Worm (Caenorhabditis elegans) whole organism, mixed stage, embryonic: ENCODE data around the gene acs-9.

Experiments used
- M03D4.4 ChIP-seq: sonication (generic microtip); optimal IDR thresholded peaks from 2 replicates; lab custom pipeline; 2017; ENCODE audit warnings: mild to moderate bottlenecking, missing genetic modification characterization, missing compliant biosample characterization
- bed-3 ChIP-seq: fragments of 200-800 bp; sonication (Bioruptor generic); optimal IDR thresholded peaks from 3 replicates; lab custom pipeline; 2018; ENCODE audit warnings: mild to moderate bottlenecking, missing genetic modification characterization, moderate library complexity, missing compliant biosample characterization
- blmp-1 ChIP-seq: fragments of 150-350 bp; optimal IDR thresholded peaks from 2 replicates; lab custom pipeline; 2014; ENCODE audit warnings: missing biosample characterization, missing genetic modification characterization
- ceh-39 ChIP-seq: fragments of 150-350 bp; optimal IDR thresholded peaks from 2 replicates; lab custom pipeline; 2014; ENCODE audit warnings: missing biosample characterization, missing genetic modification characterization
- ceh-43 ChIP-seq: fragments of 200-800 bp; sonication (Bioruptor generic); optimal IDR thresholded peaks from 2 replicates; lab custom pipeline; 2018; ENCODE audit warnings: mild to moderate bottlenecking, missing genetic modification characterization, moderate library complexity, missing compliant biosample characterization
- ceh-83 ChIP-seq: fragments of 200-800 bp; sonication (Bioruptor generic); optimal IDR thresholded peaks from 2 replicates; lab custom pipeline; 2018; ENCODE audit warnings: mild to moderate bottlenecking, missing genetic modification characterization, missing compliant biosample characterization
- ces-1 ChIP-seq: fragments of 150-350 bp; optimal IDR thresholded peaks from 2 replicates; lab custom pipeline; 2014; ENCODE audit warnings: missing biosample characterization, missing genetic modification reagents, missing genetic modification characterization
- cnd-1 ChIP-seq: fragments of 200-800 bp; sonication (Bioruptor generic); optimal IDR thresholded peaks from 2 replicates; lab custom pipeline; 2018; ENCODE audit warnings: mild to moderate bottlenecking, missing genetic modification characterization, missing compliant biosample characterization
- drap-1 ChIP-seq: fragments of 200-800 bp; sonication (Bioruptor generic); optimal IDR thresholded peaks from 3 replicates; lab custom pipeline; 2018; ENCODE audit warnings: mild to moderate bottlenecking, missing genetic modification characterization, missing compliant biosample characterization
- elt-1 ChIP-seq: sonication (generic microtip); optimal IDR thresholded peaks from 2 replicates; lab custom pipeline; 2017; ENCODE audit warnings: missing genetic modification characterization, mild to moderate bottlenecking, missing compliant biosample characterization, antibody characterized with exemption, moderate library complexity, borderline replicate concordance; ENCODE audit not compliant: insufficient read depth
- elt-3 ChIP-seq: fragments of 150-350 bp; optimal IDR thresholded peaks from 2 replicates; lab custom pipeline; 2014; ENCODE audit warnings: missing biosample characterization, missing genetic modification characterization
- flh-1 ChIP-seq: fragments of 200-800 bp; sonication (Bioruptor generic); optimal IDR thresholded peaks from 2 replicates; lab custom pipeline; 2018; ENCODE audit warnings: mild to moderate bottlenecking, missing genetic modification characterization, moderate library complexity, missing compliant biosample characterization
- ham-2 ChIP-seq: fragments of 200-800 bp; sonication (Bioruptor generic); optimal IDR thresholded peaks from 2 replicates; lab custom pipeline; 2018; ENCODE audit warnings: mild to moderate bottlenecking, missing genetic modification characterization, missing compliant biosample characterization
- hlh-1 ChIP-seq: fragments of 150-350 bp; optimal IDR thresholded peaks from 2 replicates; lab custom pipeline; 2014; ENCODE audit warnings: missing biosample characterization, missing genetic modification reagents, missing genetic modification characterization
- lin-13 ChIP-seq: fragments of 150-350 bp; optimal IDR thresholded peaks from 2 replicates; lab custom pipeline; 2014; ENCODE audit warnings: missing biosample characterization, missing genetic modification characterization
- lin-32 ChIP-seq: fragments of 200-800 bp; sonication (Bioruptor generic); optimal IDR thresholded peaks from 2 replicates; lab custom pipeline; 2018; ENCODE audit warnings: mild to moderate bottlenecking, missing genetic modification characterization, missing compliant biosample characterization
- lsy-2 ChIP-seq: fragments of 150-350 bp; optimal IDR thresholded peaks from 2 replicates; lab custom pipeline; 2014; ENCODE audit warnings: missing biosample characterization, missing genetic modification characterization
- mab-5 ChIP-seq: fragments of 150-350 bp; optimal IDR thresholded peaks from 2 replicates; lab custom pipeline; 2014; ENCODE audit warnings: missing biosample characterization, missing genetic modification characterization
- mep-1 ChIP-seq: fragments of 150-350 bp; optimal IDR thresholded peaks from 2 replicates; lab custom pipeline; 2017; ENCODE audit warnings: missing biosample characterization, missing genetic modification reagents, missing genetic modification characterization, inconsistent platforms
- mls-2 ChIP-seq: sonication (generic microtip); optimal IDR thresholded peaks from 2 replicates; lab custom pipeline; 2016; ENCODE audit warnings: mild to moderate bottlenecking, missing genetic modification characterization, moderate library complexity, missing compliant biosample characterization
- nhr-12 ChIP-seq: fragments of 150-350 bp; optimal IDR thresholded peaks from 2 replicates; lab custom pipeline; 2014; ENCODE audit warnings: missing biosample characterization, missing genetic modification characterization
- nhr-2 ChIP-seq: fragments of 150-350 bp; optimal IDR thresholded peaks from 2 replicates; lab custom pipeline; 2014; ENCODE audit warnings: missing biosample characterization, missing genetic modification characterization
- nhr-237 ChIP-seq: fragments of 150-350 bp; optimal IDR thresholded peaks from 2 replicates; lab custom pipeline; 2014; ENCODE audit warnings: missing biosample characterization, missing genetic modification characterization
- nhr-28 ChIP-seq: fragments of 150-350 bp; optimal IDR thresholded peaks from 2 replicates; lab custom pipeline; 2014; ENCODE audit warnings: missing biosample characterization, missing genetic modification characterization
- nhr-76 ChIP-seq: sonication (generic microtip); optimal IDR thresholded peaks from 2 replicates; lab custom pipeline; 2017; ENCODE audit warnings: missing biosample characterization, missing genetic modification characterization
- pha-4 ChIP-seq: fragments of 150-350 bp; optimal IDR thresholded peaks from 2 replicates; lab custom pipeline; 2018; ENCODE audit warnings: missing biosample characterization, missing genetic modification reagents, missing genetic modification characterization
- sem-2 ChIP-seq: fragments of 200-800 bp; sonication (Bioruptor generic); optimal IDR thresholded peaks from 2 replicates; lab custom pipeline; 2018; ENCODE audit warnings: mild to moderate bottlenecking, missing genetic modification characterization, missing compliant biosample characterization
- snpc-4 ChIP-seq: fragments of 150-350 bp; optimal IDR thresholded peaks from 2 replicates; lab custom pipeline; 2014; ENCODE audit warnings: missing biosample characterization, missing genetic modification characterization
- sptf-1 ChIP-seq: sonication (generic microtip); optimal IDR thresholded peaks from 2 replicates; lab custom pipeline; 2017; ENCODE audit warnings: mild to moderate bottlenecking, missing genetic modification characterization, moderate library complexity, missing compliant biosample characterization
- tbx-8 ChIP-seq: fragments of 200-800 bp; sonication (Bioruptor generic); optimal IDR thresholded peaks from 2 replicates; lab custom pipeline; 2018; ENCODE audit warnings: mild to moderate bottlenecking, missing genetic modification characterization, moderate library complexity, missing compliant biosample characterization
- unc-120 ChIP-seq: sonication (generic microtip); optimal IDR thresholded peaks from 2 replicates; lab custom pipeline; 2017; ENCODE audit warnings: missing genetic modification characterization, missing compliant biosample characterization; ENCODE audit not compliant: poor library complexity, severe bottlenecking
- unc-39 ChIP-seq: fragments of 150-350 bp; optimal IDR thresholded peaks from 2 replicates; lab custom pipeline; 2014; ENCODE audit warnings: missing biosample characterization, missing genetic modification characterization
- unc-62 ChIP-seq: fragments of 150-350 bp; optimal IDR thresholded peaks from 2 replicates; lab custom pipeline; 2014; ENCODE audit warnings: missing biosample characterization, missing genetic modification reagents, missing genetic modification characterization
- zip-8 ChIP-seq: fragments of 150-350 bp; optimal IDR thresholded peaks from 2 replicates; lab custom pipeline; 2014; ENCODE audit warnings: missing biosample characterization, missing genetic modification characterization
- ztf-11 ChIP-seq: fragments of 150-350 bp; optimal IDR thresholded peaks from 2 replicates; lab custom pipeline; 2014; ENCODE audit warnings: missing biosample characterization, missing genetic modification characterization

The acs-9 gene

DNA sequence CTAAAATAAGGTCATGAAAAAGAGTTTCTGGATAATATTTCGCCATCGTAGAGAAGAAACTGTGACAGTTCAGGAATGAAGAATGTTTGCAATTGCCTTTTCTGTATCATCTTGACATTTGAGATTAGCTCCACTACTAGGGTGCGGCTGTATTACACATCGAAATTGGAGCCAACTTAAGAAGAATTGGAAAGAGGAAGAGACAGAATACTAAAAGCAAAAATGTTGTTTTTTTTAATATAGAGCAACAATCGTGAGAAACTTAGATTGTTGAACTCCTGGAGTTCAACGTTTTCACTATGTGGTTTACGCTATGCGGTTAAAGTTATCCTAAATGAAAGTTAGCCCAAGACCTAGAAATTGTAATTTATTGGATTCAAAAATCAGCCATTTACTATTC is at the start of gene acs-9:
Gene acs-9, minus strand, starts transcription at position 101 of the 400 bp plus-strand sequence.
- no peak for TF ChIP-seq lsy-2 (tag; lab: Kevin White, UChicago)
- TF ChIP-seq flh-1 (GFP tag; lab: Kevin White, UChicago) = no peak
- no peak for TF ChIP-seq unc-62 (GFP tag; lab: Kevin White, UChicago)
- no peak for TF ChIP-seq sem-2
- no peak for TF ChIP-seq drap-1

DNA sequence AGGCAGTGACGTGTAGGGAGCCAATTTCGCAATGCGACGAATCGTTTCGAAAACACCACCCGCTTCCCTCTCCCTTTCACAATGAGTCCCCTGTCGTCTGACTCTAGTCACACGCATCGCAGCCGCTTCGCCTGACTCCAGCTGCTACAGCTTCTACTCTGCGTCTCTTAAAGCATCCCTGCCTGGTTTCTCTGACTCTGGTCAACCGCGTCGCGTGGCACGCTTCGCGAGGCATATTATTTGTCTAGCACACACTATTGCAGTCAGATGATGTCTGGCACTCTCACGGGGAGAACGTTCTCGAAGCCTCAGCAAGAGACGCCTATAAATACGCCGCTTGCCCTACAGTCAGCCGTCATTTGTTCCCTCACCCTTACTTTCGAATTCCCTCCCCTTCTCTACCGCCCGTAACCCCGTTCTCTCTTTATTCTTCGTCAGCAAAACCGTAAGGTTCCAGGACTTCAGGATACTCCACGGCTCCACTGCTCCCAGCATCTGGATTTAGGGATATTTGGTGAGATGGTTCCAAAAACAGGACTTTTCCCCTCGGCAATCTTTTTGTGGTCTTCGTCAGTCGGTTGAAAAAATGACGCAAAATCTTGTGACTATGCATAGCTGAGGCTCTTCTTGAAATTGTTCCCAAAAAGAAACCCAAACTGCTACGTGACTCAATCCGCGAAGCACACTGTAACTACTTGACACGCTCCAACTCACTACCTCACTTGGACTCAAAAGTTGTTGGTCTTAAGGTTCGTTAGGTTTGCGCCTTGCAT is 49.4 kb upstream of the acs-9 start:
- TF ChIP-seq sem-2 (peak; percentile 75), ces-1 (GFP tag; lab: Kevin White, UChicago) (peak; percentile 96), drap-1 (peak; percentile 82), mep-1 (tag; lab: Kevin White, UChicago) (peak; percentile 95), ztf-11 (tag; lab: Kevin White, UChicago) (peak; percentile 84), nhr-28 (tag; lab: Kevin White, UChicago) (peak; percentile 45), blmp-1 (tag; lab: Kevin White, UChicago) (no peak), nhr-2 (tag; lab: Kevin White, UChicago) (no peak), zip-8 (tag; lab: Kevin White, UChicago) (peak; percentile 13), snpc-4 (tag; lab: Kevin White, UChicago) (no peak), elt-3 (tag; lab: Kevin White, UChicago) (peak; percentile 81), ceh-39 (tag; lab: Kevin White, UChicago) (peak; percentile 93), cnd-1 (tag; lab: Kevin White, UChicago) (peak; percentile 80), nhr-12 (tag; lab: Kevin White, UChicago) (no peak), unc-62 (GFP tag; lab: Kevin White, UChicago) (peak; percentile 97), lsy-2 (tag; lab: Kevin White, UChicago) (peak; percentile 88), pha-4 (peak; percentile 98), nhr-237 (peak; percentile 97), lin-13 (peak; percentile 97), mab-5 (peak; percentile 88), lin-32 (GFP tag; lab: Kevin White, UChicago) (peak; percentile 95), bed-3 (GFP tag; lab: Kevin White, UChicago) (peak; percentile 67), unc-39 (tag; lab: Kevin White, UChicago) (peak; percentile 21), unc-120 (tag; lab: Kevin White, UChicago) (peak; percentile 90), flh-1 (GFP tag; lab: Kevin White, UChicago) (no peak), ham-2 (GFP tag; lab: Kevin White, UChicago) (peak; percentile 100), mls-2 (tag; lab: Kevin White, UChicago) (peak; percentile 93), elt-1 (no peak), sptf-1 (peak; percentile 88), M03D4.4 (tag; lab: Kevin White, UChicago) (peak; percentile 50), nhr-76 (tag; lab: Kevin White, UChicago) (no peak), tbx-8 (GFP tag; lab: Kevin White, UChicago) (no peak), hlh-1 (tag; lab: Kevin White, UChicago) (peak; percentile 99), ceh-43 (GFP tag; lab: Kevin White, UChicago) (peak; percentile 42), ceh-83 (GFP tag; lab: Kevin White, UChicago) (peak; percentile 85)

DNA sequence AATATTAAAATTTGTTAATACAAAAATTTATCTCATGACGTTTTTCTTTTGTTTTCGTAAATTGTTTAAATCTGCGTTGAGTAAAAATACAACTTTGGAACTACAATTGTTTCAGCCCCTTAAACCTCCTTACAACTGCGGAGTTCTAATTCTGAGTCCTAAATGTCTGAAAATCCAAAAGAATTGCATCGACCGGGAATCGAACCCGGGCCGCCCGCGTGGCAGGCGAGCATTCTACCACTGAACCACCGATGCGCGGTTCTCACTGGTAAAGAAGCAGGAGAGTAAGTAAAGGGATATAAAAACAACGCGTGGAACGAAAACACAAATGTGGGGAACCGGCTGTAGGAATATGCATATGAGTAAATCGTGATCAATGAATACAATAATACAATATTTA is 47.8 kb upstream of the acs-9 start:
- TF ChIP-seq sem-2 (peak; percentile 83), bed-3 (GFP tag; lab: Kevin White, UChicago) (peak; percentile 53), tbx-8 (GFP tag; lab: Kevin White, UChicago) (peak; percentile 58), nhr-76 (tag; lab: Kevin White, UChicago) (no peak), snpc-4 (tag; lab: Kevin White, UChicago) (no peak), nhr-28 (tag; lab: Kevin White, UChicago) (no peak), drap-1 (peak; percentile 86), lsy-2 (tag; lab: Kevin White, UChicago) (no peak), hlh-1 (tag; lab: Kevin White, UChicago) (no peak), elt-1 (no peak), ceh-43 (GFP tag; lab: Kevin White, UChicago) (peak; percentile 75), zip-8 (tag; lab: Kevin White, UChicago) (no peak), unc-62 (GFP tag; lab: Kevin White, UChicago) (peak; percentile 21), sptf-1 (peak; percentile 89), lin-32 (GFP tag; lab: Kevin White, UChicago) (peak; percentile 42), unc-120 (tag; lab: Kevin White, UChicago) (peak; percentile 52), unc-39 (tag; lab: Kevin White, UChicago) (no peak), nhr-12 (tag; lab: Kevin White, UChicago) (no peak), mab-5 (no peak), mls-2 (tag; lab: Kevin White, UChicago) (peak; percentile 89), elt-3 (tag; lab: Kevin White, UChicago) (no peak), nhr-2 (tag; lab: Kevin White, UChicago) (no peak), ceh-39 (tag; lab: Kevin White, UChicago) (no peak), blmp-1 (tag; lab: Kevin White, UChicago) (no peak), M03D4.4 (tag; lab: Kevin White, UChicago) (peak; percentile 87), ham-2 (GFP tag; lab: Kevin White, UChicago) (peak; percentile 56), ceh-83 (GFP tag; lab: Kevin White, UChicago) (peak; percentile 93), flh-1 (GFP tag; lab: Kevin White, UChicago) (peak; percentile 48), mep-1 (tag; lab: Kevin White, UChicago) (no peak), lin-13 (peak; percentile 34), cnd-1 (tag; lab: Kevin White, UChicago) (peak; percentile 92), ces-1 (GFP tag; lab: Kevin White, UChicago) (no peak), ztf-11 (tag; lab: Kevin White, UChicago) (peak; percentile 6)
